Worm (Caenorhabditis elegans) whole organism, early embryonic: ENCODE measurements around the gene F15H10.9.

ENCODE experiments used
- B0310.2 ChIP-seq: sonication (generic microtip); optimal IDR thresholded peaks from 2 replicates; lab custom pipeline; 2016; ENCODE audit warnings: mild to moderate bottlenecking, missing genetic modification characterization, missing compliant biosample characterization
- ama-1 ChIP-seq: fragments of 150-350 bp; optimal IDR thresholded peaks from 2 replicates; lab custom pipeline; 2014
- ceh-13 ChIP-seq: fragments of 200-800 bp; sonication (Bioruptor generic); optimal IDR thresholded peaks from 2 replicates; lab custom pipeline; 2018; ENCODE audit warnings: mild to moderate bottlenecking, missing genetic modification characterization, missing compliant biosample characterization
- ceh-36 ChIP-seq: sonication (generic microtip); optimal IDR thresholded peaks from 2 replicates; lab custom pipeline; 2016; ENCODE audit warnings: missing genetic modification characterization, inconsistent platforms, missing compliant biosample characterization
- flt-1 ChIP-seq: fragments of 200-800 bp; sonication (Bioruptor generic); IDR thresholded peaks from 2 replicates; pipeline ENCODE4 v1.3.6; 2022; ENCODE audit warnings: missing genetic modification characterization, missing compliant biosample characterization
- hnd-1 ChIP-seq: sonication (generic microtip); optimal IDR thresholded peaks from 2 replicates; lab custom pipeline; 2016; ENCODE audit warnings: missing genetic modification characterization, missing compliant biosample characterization
- scrt-1 ChIP-seq: fragments of 200-800 bp; sonication (Bioruptor generic); IDR thresholded peaks from 2 replicates; pipeline ENCODE4 v1.3.6; 2022; ENCODE audit warnings: missing genetic modification characterization, missing compliant biosample characterization
- sea-1 ChIP-seq: fragments of 200-800 bp; sonication (Bioruptor generic); conservative IDR thresholded peaks from 2 replicates; pipeline ENCODE4 v1.3.6; 2022; ENCODE audit warnings: missing genetic modification characterization, missing compliant biosample characterization
- tbx-37 ChIP-seq: fragments of 200-800 bp; sonication (Bioruptor generic); conservative IDR thresholded peaks from 2 replicates; pipeline ENCODE4 v1.3.6; 2022; ENCODE audit warnings: missing genetic modification reagents, missing genetic modification characterization, missing compliant biosample characterization

ce11 chrV:10425098-10425497 is 10.6 kb upstream of the F15H10.9 start, which contains the start of gene col-12:
- no peak for TF ChIP-seq flt-1 (GFP tag; lab: Robert Waterston, UW)
- TF ChIP-seq ceh-13 (GFP tag; lab: Kevin White, UChicago) = no peak
- no peak for TF ChIP-seq scrt-1
- no peak for TF ChIP-seq ama-1 (lab: Kevin White, UChicago)
- no peak for TF ChIP-seq sea-1 (GFP tag; lab: Robert Waterston, UW)
- TF ChIP-seq B0310.2 = no peak
- no peak for TF ChIP-seq tbx-37 (GFP tag; lab: Robert Waterston, UW)
- no peak for TF ChIP-seq hnd-1 (tag; lab: Kevin White, UChicago)
- TF ChIP-seq ceh-36 (tag; lab: Kevin White, UChicago) = no peak
